Fruit fly (Drosophila melanogaster) whole organism, embryonic: ENCODE results near the gene Bace.

Experiments used
- Adf1 ChIP-seq: fragments of 200-800 bp; sonication (Bioruptor generic); IDR thresholded peaks from 2 replicates; pipeline ENCODE4 v1.3.6; 2022; ENCODE audit warnings: missing biosample characterization, missing genetic modification characterization
- CG10147 ChIP-seq: fragments of 200-800 bp; sonication (Bioruptor generic); optimal IDR thresholded peaks from 2 replicates; lab custom pipeline; 2019; ENCODE audit warnings: missing biosample characterization, mild to moderate bottlenecking, missing genetic modification characterization, moderate library complexity
- CG10462 ChIP-seq: fragments of 200-800 bp; sonication (Bioruptor generic); optimal IDR thresholded peaks from 2 replicates; lab custom pipeline; 2016; ENCODE audit warnings: missing biosample characterization, missing genetic modification characterization
- CG11695 ChIP-seq: fragments of 200-800 bp; sonication (Bioruptor generic); IDR thresholded peaks from 3 replicates; pipeline ENCODE4 v1.3.6; 2022; ENCODE audit warnings: missing biosample characterization, missing genetic modification characterization
- CG11723 ChIP-seq: fragments of 200-800 bp; sonication (Bioruptor generic); optimal IDR thresholded peaks from 2 replicates; lab custom pipeline; 2017; ENCODE audit warnings: missing biosample characterization, mild to moderate bottlenecking, missing genetic modification characterization
- CG12219 ChIP-seq: fragments of 200-800 bp; sonication (Bioruptor generic); optimal IDR thresholded peaks from 3 replicates; lab custom pipeline; 2018; ENCODE audit warnings: missing biosample characterization, mild to moderate bottlenecking, missing genetic modification characterization
- CG12744 ChIP-seq: fragments of 200-800 bp; sonication (Bioruptor generic); optimal IDR thresholded peaks from 2 replicates; lab custom pipeline; 2016; ENCODE audit warnings: missing biosample characterization, missing genetic modification characterization
- CG14441 ChIP-seq: fragments of 200-800 bp; sonication (Bioruptor generic); IDR thresholded peaks from 2 replicates; pipeline ENCODE4 v1.3.6; 2022; ENCODE audit warnings: missing biosample characterization, missing genetic modification characterization
- CG15269 ChIP-seq: fragments of 200-800 bp; sonication (Bioruptor generic); optimal IDR thresholded peaks from 2 replicates; lab custom pipeline; 2018; ENCODE audit warnings: missing biosample characterization, mild to moderate bottlenecking, missing genetic modification characterization, moderate library complexity
- CG1602 ChIP-seq: fragments of 200-800 bp; sonication (Bioruptor generic); optimal IDR thresholded peaks from 3 replicates; lab custom pipeline; 2016; ENCODE audit warnings: missing biosample characterization, missing genetic modification characterization
- CG30020 ChIP-seq: fragments of 200-800 bp; optimal IDR thresholded peaks from 2 replicates; lab custom pipeline; 2019; ENCODE audit warnings: missing biosample characterization, mild to moderate bottlenecking, missing genetic modification characterization, moderate library complexity
- CG30431 ChIP-seq: fragments of 200-800 bp; sonication (Bioruptor generic); optimal IDR thresholded peaks from 2 replicates; lab custom pipeline; 2017; ENCODE audit warnings: missing biosample characterization, missing genetic modification characterization
- CG3407 ChIP-seq: fragments of 200-800 bp; sonication (Bioruptor generic); optimal IDR thresholded peaks from 2 replicates; lab custom pipeline; 2018; ENCODE audit warnings: missing biosample characterization, mild to moderate bottlenecking, missing genetic modification characterization
- CG3847 ChIP-seq: fragments of 200-800 bp; sonication (Bioruptor generic); IDR thresholded peaks from 2 replicates; pipeline ENCODE4 v1.3.6; 2022; ENCODE audit warnings: missing biosample characterization, missing genetic modification characterization
- CG4820 ChIP-seq: fragments of 200-800 bp; sonication (Bioruptor generic); optimal IDR thresholded peaks from 3 replicates; lab custom pipeline; 2016; ENCODE audit warnings: missing biosample characterization, missing genetic modification characterization
- CG5245 ChIP-seq: fragments of 200-800 bp; sonication (Bioruptor generic); optimal IDR thresholded peaks from 3 replicates; lab custom pipeline; 2016; ENCODE audit warnings: missing biosample characterization, missing genetic modification characterization
- CG6689 ChIP-seq: fragments of 200-800 bp; sonication (Bioruptor generic); IDR thresholded peaks from 2 replicates; pipeline ENCODE4 v1.3.6; 2022; ENCODE audit warnings: missing biosample characterization, missing genetic modification characterization
- CG7556 ChIP-seq: fragments of 200-800 bp; sonication (Bioruptor generic); optimal IDR thresholded peaks from 2 replicates; lab custom pipeline; 2017; ENCODE audit warnings: missing biosample characterization, mild to moderate bottlenecking, missing genetic modification characterization
- CG8359 ChIP-seq: fragments of 200-800 bp; sonication (Bioruptor generic); optimal IDR thresholded peaks from 2 replicates; lab custom pipeline; 2017; ENCODE audit warnings: missing biosample characterization, mild to moderate bottlenecking, missing genetic modification characterization, borderline replicate concordance
- CG8765 ChIP-seq: fragments of 200-800 bp; sonication (Bioruptor generic); IDR thresholded peaks from 2 replicates; pipeline ENCODE4 v1.3.6; 2022; ENCODE audit warnings: missing biosample characterization, missing genetic modification characterization
- D19A ChIP-seq: fragments of 200-800 bp; optimal IDR thresholded peaks from 3 replicates; lab custom pipeline; 2019; ENCODE audit warnings: missing biosample characterization, mild to moderate bottlenecking, missing genetic modification characterization, moderate library complexity
- Dip2 ChIP-seq: fragments of 200-800 bp; sonication (Bioruptor generic); IDR thresholded peaks from 2 replicates; pipeline ENCODE4 v1.3.6; 2022; ENCODE audit warnings: missing biosample characterization, missing genetic modification characterization
- Dll ChIP-seq: fragments of 200-800 bp; sonication (Bioruptor generic); IDR thresholded peaks from 4 replicates; pipeline ENCODE4 v1.3.6; 2022; ENCODE audit warnings: missing biosample characterization, missing genetic modification characterization; ENCODE audit not compliant: partially characterized antibody
- Elba2 ChIP-seq: fragments of 200-800 bp; sonication (Bioruptor generic); optimal IDR thresholded peaks from 3 replicates; lab custom pipeline; 2016; ENCODE audit warnings: missing biosample characterization, missing genetic modification characterization
- H2.0 ChIP-seq: fragments of 200-800 bp; sonication (Bioruptor generic); IDR thresholded peaks from 2 replicates; pipeline ENCODE4 v1.3.6; 2022; ENCODE audit warnings: missing biosample characterization, missing genetic modification characterization
- HmgZ ChIP-seq: fragments of 200-800 bp; sonication (Bioruptor generic); optimal IDR thresholded peaks from 2 replicates; lab custom pipeline; 2018; ENCODE audit warnings: missing biosample characterization, mild to moderate bottlenecking, missing genetic modification characterization
- Hsf ChIP-seq: fragments of 200-800 bp; sonication (Bioruptor generic); optimal IDR thresholded peaks from 3 replicates; lab custom pipeline; 2016; ENCODE audit warnings: missing biosample characterization, missing genetic modification characterization
- Vsx1 ChIP-seq: fragments of 200-800 bp; sonication (Bioruptor generic); optimal IDR thresholded peaks from 2 replicates; lab custom pipeline; 2017; ENCODE audit warnings: missing biosample characterization, mild to moderate bottlenecking, missing genetic modification characterization, missing genetic modification reagents
- ase ChIP-seq: fragments of 200-800 bp; sonication (Bioruptor generic); IDR thresholded peaks from 3 replicates; pipeline ENCODE4 v1.3.6; 2022; ENCODE audit warnings: missing biosample characterization, missing genetic modification characterization
- ash1 ChIP-seq: fragments of 200-800 bp; sonication (Bioruptor generic); optimal IDR thresholded peaks from 2 replicates; lab custom pipeline; 2018; ENCODE audit warnings: missing biosample characterization, mild to moderate bottlenecking, missing genetic modification characterization
- br ChIP-seq: fragments of >200 bp; optimal IDR thresholded peaks from 2 replicates; lab custom pipeline; 2017
- bsh ChIP-seq, 2 experiments: fragments of 200-800 bp; sonication (Bioruptor generic); optimal IDR thresholded peaks; 2 replicates each; lab custom pipeline; 2017 to 2018; ENCODE audit warnings: mild to moderate bottlenecking in 2 of 2, missing biosample characterization in 2 of 2, missing genetic modification characterization in 2 of 2, moderate library complexity in 1 of 2
- corto ChIP-seq: fragments of 200-800 bp; sonication (Bioruptor generic); optimal IDR thresholded peaks from 2 replicates; lab custom pipeline; 2016; ENCODE audit warnings: missing biosample characterization, mild to moderate bottlenecking, missing genetic modification characterization, moderate library complexity
- eve ChIP-seq, 2 experiments: fragments of >200 bp; optimal IDR thresholded peaks; 2 replicates each; lab custom pipeline; 2017; ENCODE audit warnings: missing biosample characterization in 2 of 2, missing genetic modification characterization in 2 of 2
- fd102C ChIP-seq: fragments of 200-800 bp; sonication (Bioruptor generic); optimal IDR thresholded peaks from 2 replicates; lab custom pipeline; 2018; ENCODE audit warnings: missing biosample characterization, mild to moderate bottlenecking, missing genetic modification characterization, moderate library complexity
- grau ChIP-seq: fragments of 200-800 bp; optimal IDR thresholded peaks from 3 replicates; lab custom pipeline; 2019; ENCODE audit warnings: missing biosample characterization, mild to moderate bottlenecking, missing genetic modification characterization, moderate library complexity
- grn ChIP-seq: fragments of 200-800 bp; sonication (Bioruptor generic); optimal IDR thresholded peaks from 3 replicates; lab custom pipeline; 2017; ENCODE audit warnings: missing biosample characterization, missing genetic modification characterization
- insv ChIP-seq, 2 experiments: fragments of 200-800 bp; sonication (Bioruptor generic); optimal IDR thresholded peaks; 3 replicates each; lab custom pipeline; 2016 to 2018; ENCODE audit warnings: missing biosample characterization in 2 of 2, missing genetic modification characterization in 2 of 2
- jing ChIP-seq: fragments of 200-800 bp; sonication (Bioruptor generic); optimal IDR thresholded peaks from 2 replicates; lab custom pipeline; 2018; ENCODE audit warnings: missing biosample characterization, mild to moderate bottlenecking, missing genetic modification characterization
- kah ChIP-seq: fragments of 200-800 bp; sonication (Bioruptor generic); optimal IDR thresholded peaks from 2 replicates; lab custom pipeline; 2018; ENCODE audit warnings: missing biosample characterization, mild to moderate bottlenecking, missing genetic modification characterization
- kay ChIP-seq: fragments of 200-800 bp; sonication (Bioruptor generic); optimal IDR thresholded peaks from 2 replicates; lab custom pipeline; 2016; ENCODE audit warnings: missing biosample characterization, missing genetic modification characterization
- lilli ChIP-seq: fragments of 200-800 bp; sonication (Bioruptor generic); optimal IDR thresholded peaks from 3 replicates; lab custom pipeline; 2016; ENCODE audit warnings: missing biosample characterization, missing genetic modification characterization
- maf-S ChIP-seq: fragments of 200-800 bp; sonication (Bioruptor generic); optimal IDR thresholded peaks from 2 replicates; lab custom pipeline; 2016; ENCODE audit warnings: missing biosample characterization, missing genetic modification characterization
- odd ChIP-seq: fragments of 200-800 bp; sonication (Bioruptor generic); optimal IDR thresholded peaks from 2 replicates; lab custom pipeline; 2017; ENCODE audit warnings: missing biosample characterization, mild to moderate bottlenecking, missing genetic modification characterization
- pho ChIP-seq: fragments of 200-800 bp; sonication (Bioruptor generic); optimal IDR thresholded peaks from 2 replicates; lab custom pipeline; 2016; ENCODE audit warnings: missing biosample characterization, missing genetic modification characterization
- pros ChIP-seq: fragments of 200-800 bp; sonication (Bioruptor generic); optimal IDR thresholded peaks from 3 replicates; lab custom pipeline; 2019; ENCODE audit warnings: missing biosample characterization, mild to moderate bottlenecking, missing genetic modification characterization, moderate library complexity
- tll ChIP-seq, 2 experiments: fragments of 200-800 bp in 1 of 2; fragments of >200 bp in 1 of 2; sonication (Bioruptor generic) in 1 of 2; optimal IDR thresholded peaks; 2 replicates each; lab custom pipeline; 2017 to 2019; ENCODE audit warnings: missing biosample characterization in 2 of 2, missing genetic modification characterization in 2 of 2, mild to moderate bottlenecking in 1 of 2, moderate library complexity in 1 of 2
- vnd ChIP-seq: fragments of 200-800 bp; sonication (Bioruptor generic); IDR thresholded peaks from 3 replicates; pipeline ENCODE4 v1.3.6; 2022; ENCODE audit warnings: missing biosample characterization, missing genetic modification characterization; ENCODE audit not compliant: partially characterized antibody
- zen ChIP-seq: fragments of 200-800 bp; sonication (Bioruptor generic); optimal IDR thresholded peaks from 3 replicates; lab custom pipeline; 2018; ENCODE audit warnings: missing biosample characterization, mild to moderate bottlenecking, missing genetic modification characterization, moderate library complexity

The Bace gene

DNA sequence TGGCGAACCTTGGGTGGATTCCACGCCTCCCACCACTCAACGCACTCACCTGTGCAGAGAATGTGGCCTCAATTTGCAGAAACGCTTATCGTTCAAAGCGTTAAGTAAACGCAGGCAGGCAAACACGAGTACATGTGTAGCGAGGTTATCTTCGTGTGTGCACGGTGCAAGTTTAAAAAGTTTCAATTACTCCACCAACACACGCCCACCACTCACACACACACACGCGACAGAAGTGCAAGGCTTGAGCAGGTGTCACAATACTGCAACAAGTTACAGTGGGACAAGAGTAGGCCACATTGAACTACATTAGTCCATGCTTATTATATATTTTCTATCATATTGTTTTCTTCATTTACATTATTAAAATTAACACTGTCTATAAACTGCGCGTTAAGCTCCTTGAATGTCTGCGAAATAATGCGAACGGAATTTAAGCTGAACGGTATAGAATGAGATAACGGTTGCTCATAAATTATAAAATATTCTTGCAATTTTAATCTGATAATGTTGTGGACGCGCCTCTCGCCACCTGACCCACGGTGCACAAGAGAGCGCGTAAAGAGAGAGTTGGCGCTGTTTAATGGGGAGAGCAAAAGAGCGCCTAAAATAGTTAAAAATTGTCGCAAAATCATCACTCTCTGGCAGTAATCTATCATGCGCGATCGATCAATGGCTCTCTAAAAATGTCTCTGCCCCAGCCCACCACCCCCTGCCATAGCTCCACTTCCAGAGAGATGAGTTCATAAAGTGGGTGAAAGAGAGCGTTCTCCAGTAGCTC, 38.6 kb upstream of the Bace start (continued):
- TF ChIP-seq odd: peak; percentile 91
- no peak for TF ChIP-seq tll (GFP tag; optimal IDR thresholded peaks at IDR 0.05; lab: Kevin White, UChicago)
- TF ChIP-seq pho (GFP tag; lab: Kevin White, UChicago): no peak
- peak; percentile 98 for TF ChIP-seq jing (GFP tag; lab: Kevin White, UChicago)
- TF ChIP-seq ase (GFP tag; lab: Robert Waterston, UW): peak; percentile 94
- peak; percentile 6 for TF ChIP-seq fd102C (GFP tag; lab: Kevin White, UChicago)
- TF ChIP-seq CG10462: peak; percentile 92
- TF ChIP-seq Dip2: peak; percentile 71; the same call in 1 of the 2 replicates
- TF ChIP-seq pros (GFP tag; lab: Kevin White, UChicago): peak; percentile 28
- TF ChIP-seq Dll (GFP tag; lab: Robert Waterston, UW): peak; percentile 58; the same call in 2 of the 4 replicates
- peak; percentile 88 for TF ChIP-seq Vsx1 (GFP tag; lab: Kevin White, UChicago)
- peak; percentile 93 for TF ChIP-seq CG1602 (GFP tag; lab: Kevin White, UChicago)
- TF ChIP-seq CG10147 (GFP tag; lab: Kevin White, UChicago): peak; percentile 91
- peak; percentile 84 for TF ChIP-seq CG3847
- TF ChIP-seq insv (GFP tag; optimal IDR thresholded peaks at IDR 0.05; lab: Kevin White, UChicago): peak in 1 of 2 experiments; percentile 51
- TF ChIP-seq CG12744 (GFP tag; lab: Kevin White, UChicago): peak; percentile 83
- peak; percentile 92 for TF ChIP-seq CG8359 (GFP tag; lab: Kevin White, UChicago)
- TF ChIP-seq grau: peak; percentile 95
- peak; percentile 89 for TF ChIP-seq zen
- peak; percentile 96 for TF ChIP-seq CG15269 (tag; lab: Kevin White, UChicago)
- peak; percentile 97 for TF ChIP-seq CG12219
- TF ChIP-seq CG30431: peak; percentile 88
- TF ChIP-seq br (lab: Kevin White, UChicago): no peak
- TF ChIP-seq kay (GFP tag; lab: Kevin White, UChicago): peak; percentile 82
- peak; percentile 95 for TF ChIP-seq CG14441
- TF ChIP-seq kah (GFP tag; lab: Kevin White, UChicago): peak; percentile 95
- peak; percentile 91 for TF ChIP-seq CG4820 (GFP tag; lab: Kevin White, UChicago)
- TF ChIP-seq HmgZ (tag; lab: Kevin White, UChicago): peak; percentile 89
- peak; percentile 86 for TF ChIP-seq H2.0 (GFP tag; lab: Robert Waterston, UW)
- TF ChIP-seq D19A: peak; percentile 94
- no peak; the same call in 1 of the 2 replicates for TF ChIP-seq Adf1 (GFP tag; lab: Robert Waterston, UW)
- no peak for TF ChIP-seq ash1
- TF ChIP-seq CG11723 (GFP tag; lab: Kevin White, UChicago): peak; percentile 87
- TF ChIP-seq Elba2 (GFP tag; lab: Kevin White, UChicago): no peak
- TF ChIP-seq Hsf: peak; percentile 90
- peak; percentile 70 for TF ChIP-seq CG30020 (tag; lab: Kevin White, UChicago)
- peak; percentile 93 for TF ChIP-seq CG3407 (GFP tag; lab: Kevin White, UChicago)
- TF ChIP-seq CG8765 (GFP tag; lab: Robert Waterston, UW): peak; percentile 73
- TF ChIP-seq vnd (GFP tag; lab: Robert Waterston, UW): peak; percentile 54; the same call in 2 of the 3 replicates
- peak; percentile 93 for TF ChIP-seq CG5245 (GFP tag; lab: Kevin White, UChicago)
- TF ChIP-seq grn (GFP tag; lab: Kevin White, UChicago): peak; percentile 95
- TF ChIP-seq CG7556 (GFP tag; lab: Kevin White, UChicago): peak; percentile 76
- TF ChIP-seq CG6689 (GFP tag; lab: Robert Waterston, UW): peak; percentile 96
- TF ChIP-seq maf-S (GFP tag; lab: Kevin White, UChicago): peak; percentile 84
- TF ChIP-seq corto (GFP tag; lab: Kevin White, UChicago): peak; percentile 98
- peak; percentile 97 for TF ChIP-seq CG11695
- peak; percentile 96 to 98 for TF ChIP-seq bsh (GFP tag; optimal IDR thresholded peaks at IDR 0.05; lab: Kevin White, UChicago)
- TF ChIP-seq lilli (GFP tag; lab: Kevin White, UChicago): peak; percentile 89
- TF ChIP-seq eve (GFP tag; optimal IDR thresholded peaks at IDR 0.05; lab: Kevin White, UChicago): peak in 1 of 2 experiments; percentile 99
